Worm (Caenorhabditis elegans) whole organism, L4/young adult: ENCODE data around the gene abu-5.

ENCODE experiments used
- W03F9.2 ChIP-seq: fragments of 150-350 bp; optimal IDR thresholded peaks from 2 replicates; lab custom pipeline; 2014; ENCODE audit warnings: missing biosample characterization, missing genetic modification characterization
- him-1 ChIP-seq: sonication (generic microtip); optimal IDR thresholded peaks from 2 replicates; lab custom pipeline; 2016; ENCODE audit warnings: missing genotype, missing genetic modification reagents, missing genetic modification characterization, missing compliant biosample characterization

DNA sequence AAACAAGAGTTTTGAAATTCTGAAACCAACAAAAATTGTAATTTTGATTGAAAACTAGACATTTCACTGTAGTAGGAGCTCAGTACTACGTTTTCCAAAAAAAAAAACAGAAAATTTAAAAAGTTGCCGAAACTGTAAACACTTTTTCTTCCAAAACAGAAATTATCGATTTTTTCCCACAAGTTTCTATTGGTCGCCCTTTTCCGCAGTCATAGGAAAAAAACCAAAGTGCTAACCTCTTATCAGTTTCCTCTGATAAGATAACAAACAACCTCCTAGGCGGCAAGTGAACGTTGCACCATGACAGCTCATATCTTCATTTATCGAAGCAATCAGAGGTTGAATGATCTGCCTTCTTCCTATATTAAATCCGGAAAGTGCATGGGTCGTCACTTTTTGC lies 31.4 kb upstream of the abu-5 start:
- TF ChIP-seq him-1 (tag; lab: Kevin White, UChicago) (no peak), W03F9.2 (tag; lab: Kevin White, UChicago) (no peak)
